Worm (Caenorhabditis elegans) whole organism, midembryonic: ENCODE measurements around the gene tceb-3.

ENCODE experiments used
- T22C8.4 ChIP-seq: fragments of 200-800 bp; sonication (Bioruptor generic); IDR thresholded peaks from 2 replicates; pipeline ENCODE4 v1.3.6; 2022; ENCODE audit warnings: missing genetic modification characterization, missing compliant biosample characterization
- cog-1 ChIP-seq: sonication (generic microtip); optimal IDR thresholded peaks from 2 replicates; lab custom pipeline; 2016; ENCODE audit warnings: missing genetic modification characterization, missing compliant biosample characterization
- flt-1 ChIP-seq: fragments of 200-800 bp; sonication (Bioruptor generic); IDR thresholded peaks from 2 replicates; pipeline ENCODE4 v1.3.6; 2022; ENCODE audit warnings: missing genetic modification characterization, missing compliant biosample characterization
- klf-2 ChIP-seq: fragments of 200-800 bp; sonication (Bioruptor generic); conservative IDR thresholded peaks from 2 replicates; pipeline ENCODE4 v1.3.6; 2022; ENCODE audit warnings: missing genetic modification reagents, missing genetic modification characterization, missing compliant biosample characterization
- med-1 ChIP-seq: sonication (generic microtip); optimal IDR thresholded peaks from 2 replicates; lab custom pipeline; 2017; ENCODE audit warnings: missing genetic modification characterization, mild to moderate bottlenecking, missing compliant biosample characterization, antibody characterized with exemption, missing genetic modification reagents; ENCODE audit not compliant: insufficient read depth
- ref-1 ChIP-seq: fragments of 200-800 bp; sonication (Bioruptor generic); conservative IDR thresholded peaks from 2 replicates; pipeline ENCODE4 v1.3.6; 2022; ENCODE audit warnings: missing genetic modification reagents, missing genetic modification characterization, missing compliant biosample characterization
- tab-1 ChIP-seq: fragments of 200-800 bp; sonication (Bioruptor generic); IDR thresholded peaks from 2 replicates; pipeline ENCODE4 v1.3.6; 2022; ENCODE audit warnings: missing genetic modification characterization, missing compliant biosample characterization
- ztf-23 ChIP-seq: fragments of 200-800 bp; sonication (Bioruptor generic); IDR thresholded peaks from 2 replicates; pipeline ENCODE4 v1.3.6; 2022; ENCODE audit warnings: missing genetic modification reagents, missing genetic modification characterization, missing compliant biosample characterization

DNA sequence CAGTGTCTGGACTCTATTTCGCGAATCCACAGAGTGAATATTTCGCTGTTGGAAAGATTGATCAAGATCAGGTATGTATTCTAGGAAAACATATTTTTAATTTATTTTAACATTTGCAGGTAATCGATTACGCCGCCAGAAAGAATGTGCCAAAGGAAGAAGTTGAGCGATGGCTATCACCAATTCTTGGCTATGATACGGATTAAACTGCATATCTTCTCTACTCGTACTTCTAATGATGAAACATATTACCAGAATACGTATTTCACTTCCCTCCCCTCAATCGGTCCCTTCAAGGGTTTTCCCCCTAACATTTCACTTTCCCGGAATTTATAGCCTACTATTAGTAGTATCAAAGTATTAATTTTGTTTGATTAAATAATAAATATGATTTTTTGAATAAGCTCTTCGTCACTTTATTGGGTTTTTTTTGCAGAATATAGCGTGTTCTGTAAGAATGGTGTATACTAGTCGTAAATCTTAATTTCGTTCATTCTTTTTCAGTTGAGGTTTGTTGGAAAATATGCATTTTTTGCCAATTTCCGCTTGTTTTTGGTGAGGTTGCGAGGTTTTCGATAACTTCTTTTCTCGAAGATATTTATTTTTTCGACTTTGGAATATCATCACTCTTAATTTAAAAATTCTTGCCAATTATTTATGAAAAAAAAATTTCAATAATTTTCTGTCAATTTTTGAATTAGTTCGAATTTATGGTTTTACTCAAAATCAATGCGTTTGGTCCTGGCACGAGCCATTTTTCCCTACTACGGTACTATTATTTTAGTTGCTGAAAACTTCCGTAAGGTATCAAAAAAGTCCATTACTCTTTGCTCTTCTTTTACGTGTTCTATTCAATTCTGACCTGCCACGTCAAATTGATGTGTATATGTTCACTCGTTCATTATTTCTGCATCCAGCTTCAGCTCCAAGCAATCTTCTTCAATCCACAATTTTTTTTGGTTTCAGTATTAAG, 16.3 kb downstream of the tceb-3 start:
- no peak for TF ChIP-seq ztf-23 (GFP tag; lab: Robert Waterston, UW)
- TF ChIP-seq cog-1 (tag; lab: Kevin White, UChicago), result no peak
- no peak for TF ChIP-seq klf-2 (GFP tag; lab: Robert Waterston, UW)
- TF ChIP-seq flt-1, result no peak
- no peak for TF ChIP-seq tab-1 (GFP tag; lab: Robert Waterston, UW)
- no peak for TF ChIP-seq T22C8.4 (GFP tag; lab: Robert Waterston, UW)
- TF ChIP-seq ref-1 (GFP tag; lab: Robert Waterston, UW), result no peak
- no peak for TF ChIP-seq med-1 (GFP tag; lab: Kevin White, UChicago)
